Worm (Caenorhabditis elegans): ENCODE data around the gene C34C6.3.

ce11 chrII:8738955-8739354 is 47.2 kb downstream of the C34C6.3 start:
- TF ChIP-seq mep-1 (tag; optimal IDR thresholded peaks at IDR 0.05): no peak
- no peak for TF ChIP-seq zip-11 (GFP tag; IDR thresholded peaks at IDR 0.05)
- TF ChIP-seq attf-4 (tag; optimal IDR thresholded peaks at IDR 0.05): no peak
- TF ChIP-seq daf-8 (GFP tag; IDR thresholded peaks at IDR 0.05): no peak
- TF ChIP-seq nhr-11 (tag; optimal IDR thresholded peaks at IDR 0.05): no peak
